Worm (Caenorhabditis elegans): ENCODE data around the gene swp-1.
A peak's percentile ranks its signal among the peaks of the same experiment; 100 is the strongest.

The swp-1 gene

ce11 chrIII:5683998-5684397 is 21.3 kb downstream of the swp-1 start, which contains the start of gene rcan-1:
TSS of gene rcan-1 (minus strand) at chrIII:5684098.
- TF ChIP-seq dao-5 (tag; optimal IDR thresholded peaks at IDR 0.05) (no peak), W03F9.2 (tag; optimal IDR thresholded peaks at IDR 0.05) (no peak), him-1 (tag; optimal IDR thresholded peaks at IDR 0.05) (no peak)

DNA sequence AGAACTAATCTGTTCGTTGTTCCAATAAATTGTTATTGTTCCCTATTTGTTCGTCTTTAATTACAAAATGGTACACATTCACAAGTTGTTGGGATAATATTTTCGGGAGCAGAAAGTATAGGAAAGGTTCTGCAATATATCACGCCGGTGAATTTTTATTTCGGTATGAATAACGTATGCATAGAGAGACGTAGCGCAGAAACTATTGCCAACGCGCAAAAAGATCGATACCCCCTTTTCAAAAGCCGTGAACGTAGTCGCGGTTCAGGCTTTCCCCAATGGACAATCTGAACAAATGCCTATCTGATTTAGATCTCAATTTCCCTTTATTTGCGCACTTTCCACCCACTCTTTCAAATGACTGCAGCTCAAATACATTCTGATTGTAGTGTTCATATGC is 25.2 kb downstream of the swp-1 start, which contains the start of gene pst-2:
Gene pst-2, plus strand, starts transcription at position 293 of the 400 bp plus-strand sequence.
- TF ChIP-seq him-1 (tag; optimal IDR thresholded peaks at IDR 0.05) (no peak), dao-5 (tag; optimal IDR thresholded peaks at IDR 0.05) (no peak), W03F9.2 (tag; optimal IDR thresholded peaks at IDR 0.05) (no peak)

DNA sequence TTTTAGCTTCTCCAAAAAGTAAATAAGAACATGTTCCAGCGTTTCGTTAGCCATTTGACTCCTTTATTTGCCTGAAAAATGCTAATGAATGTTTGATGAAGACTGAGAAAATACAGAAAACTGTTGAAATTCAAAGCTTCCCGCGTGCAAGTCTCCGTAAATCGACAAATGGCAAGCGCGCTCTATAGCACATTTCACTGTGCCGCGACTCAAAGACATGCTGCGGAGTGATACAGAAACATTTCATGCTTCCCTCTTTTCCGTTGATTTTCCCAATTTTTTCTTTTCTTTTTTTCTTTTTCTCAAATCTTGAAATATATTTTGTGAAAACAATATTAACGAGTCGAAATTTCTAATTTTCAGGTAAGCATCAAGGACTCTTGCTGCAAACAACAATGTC is 26.4 kb downstream of the swp-1 start, which contains the start of the genes ska-3 and rps-12:
Gene ska-3, minus strand, starts transcription at position 71 of the 400 bp plus-strand sequence.
Gene rps-12, plus strand, starts transcription at position 364 of the 400 bp plus-strand sequence.
- peak; percentile 99 for TF ChIP-seq him-1 (tag; optimal IDR thresholded peaks at IDR 0.05)
- TF ChIP-seq W03F9.2 (tag; optimal IDR thresholded peaks at IDR 0.05) = peak; percentile 98
- no peak for TF ChIP-seq dao-5 (tag; optimal IDR thresholded peaks at IDR 0.05)

- TF ChIP-seq W03F9.2 (tag; optimal IDR thresholded peaks at IDR 0.05) (no peak), dao-5 (tag; optimal IDR thresholded peaks at IDR 0.05) (no peak), him-1 (tag; optimal IDR thresholded peaks at IDR 0.05) (no peak)
Measured at ce11 chrIII:5677790-5678189, 27.5 kb downstream of the swp-1 start, which contains the start of gene F54E7.9. TSS of gene F54E7.9 (minus strand) at chrIII:5677890.

- TF ChIP-seq W03F9.2 (tag; optimal IDR thresholded peaks at IDR 0.05) (no peak), him-1 (tag; optimal IDR thresholded peaks at IDR 0.05) (no peak), dao-5 (tag; optimal IDR thresholded peaks at IDR 0.05) (no peak)
Measured at ce11 chrIII:5675384-5675984, 29.8 kb downstream of the swp-1 start.

ce11 chrIII:5674196-5674595 is 31.1 kb downstream of the swp-1 start:
- TF ChIP-seq W03F9.2 (tag; optimal IDR thresholded peaks at IDR 0.05) (no peak), dao-5 (tag; optimal IDR thresholded peaks at IDR 0.05) (no peak), him-1 (tag; optimal IDR thresholded peaks at IDR 0.05) (no peak)

ce11 chrIII:5667952-5668489 is 37.3 kb downstream of the swp-1 start:
- TF ChIP-seq dao-5 (tag; optimal IDR thresholded peaks at IDR 0.05) = no peak
- TF ChIP-seq him-1 (tag; optimal IDR thresholded peaks at IDR 0.05) = no peak
- no peak for TF ChIP-seq W03F9.2 (tag; optimal IDR thresholded peaks at IDR 0.05)

- TF ChIP-seq him-1 (tag; optimal IDR thresholded peaks at IDR 0.05) (no peak), dao-5 (tag; optimal IDR thresholded peaks at IDR 0.05) (no peak), W03F9.2 (tag; optimal IDR thresholded peaks at IDR 0.05) (no peak)
Measured at ce11 chrIII:5665710-5666109, 39.6 kb downstream of the swp-1 start.

DNA sequence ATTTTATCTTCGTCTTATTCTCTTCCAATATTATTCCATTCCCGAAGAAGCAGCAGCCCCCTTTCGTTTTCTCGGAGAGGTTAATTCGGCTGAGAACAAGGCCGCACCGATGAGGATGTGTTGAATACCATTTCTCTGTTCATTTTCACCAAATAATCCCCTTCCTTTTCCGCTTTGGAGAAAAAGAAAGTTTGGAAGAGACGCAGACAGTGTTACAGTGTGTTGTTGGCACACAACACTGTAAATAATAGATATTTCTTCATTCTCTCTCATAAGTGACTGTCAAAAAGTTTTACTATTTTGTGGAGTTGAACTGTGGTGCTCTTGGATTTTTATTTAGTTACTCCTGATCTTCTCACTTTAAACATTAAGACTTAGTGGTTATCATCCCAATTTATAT is 40.0 kb downstream of the swp-1 start:
- no peak for TF ChIP-seq W03F9.2 (tag; optimal IDR thresholded peaks at IDR 0.05)
- no peak for TF ChIP-seq dao-5 (tag; optimal IDR thresholded peaks at IDR 0.05)
- TF ChIP-seq him-1 (tag; optimal IDR thresholded peaks at IDR 0.05) = no peak

DNA sequence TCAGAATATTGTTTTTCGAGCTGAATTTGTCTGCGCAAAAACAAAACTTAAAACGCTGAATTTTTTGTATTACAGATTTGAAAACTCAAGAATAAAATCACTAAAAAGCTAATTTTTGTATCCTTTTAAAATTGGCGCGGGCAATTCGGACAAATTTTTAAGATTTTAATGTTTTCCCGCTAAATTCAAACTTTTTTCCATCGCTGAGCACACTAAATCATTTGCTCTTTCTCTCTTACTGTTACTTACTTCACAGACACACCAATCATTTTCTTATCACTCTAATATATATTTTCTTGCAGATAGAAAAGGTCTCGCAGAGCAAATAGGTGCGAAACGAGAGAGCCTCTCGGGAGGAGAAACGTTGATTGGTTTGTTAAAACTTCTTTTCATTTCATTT is 41.4 kb downstream of the swp-1 start, which contains the start of gene par-3:
Gene par-3, plus strand, starts transcription at position 301 of the 400 bp plus-strand sequence.
- TF ChIP-seq him-1 (tag; optimal IDR thresholded peaks at IDR 0.05) = no peak
- no peak for TF ChIP-seq dao-5 (tag; optimal IDR thresholded peaks at IDR 0.05)
- no peak for TF ChIP-seq W03F9.2 (tag; optimal IDR thresholded peaks at IDR 0.05)

DNA sequence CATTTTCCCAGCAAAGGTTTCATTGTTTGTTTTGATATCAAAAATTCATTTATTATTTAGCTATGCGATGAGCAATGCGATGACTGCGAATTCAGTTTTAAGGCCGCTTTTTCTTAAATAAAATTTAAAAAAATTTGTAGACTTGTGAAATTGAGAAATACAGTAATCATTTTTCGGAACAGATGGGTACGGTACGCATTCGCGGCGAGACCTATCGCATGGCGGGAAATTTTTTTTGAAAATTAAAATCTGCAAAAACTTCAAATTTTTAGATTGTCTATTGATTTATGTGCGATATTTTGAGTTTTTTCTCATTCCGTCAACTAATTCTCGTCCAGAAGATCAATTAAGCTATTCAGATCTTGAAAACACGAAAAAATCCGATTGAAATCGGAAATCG is 41.8 kb downstream of the swp-1 start:
- TF ChIP-seq dao-5 (tag; optimal IDR thresholded peaks at IDR 0.05) (no peak), W03F9.2 (tag; optimal IDR thresholded peaks at IDR 0.05) (peak; percentile 72), him-1 (tag; optimal IDR thresholded peaks at IDR 0.05) (no peak)

ce11 chrIII:5660976-5661375 is 44.3 kb downstream of the swp-1 start, which contains the start of gene F54E7.6:
TSS of gene F54E7.6 (minus strand) at chrIII:5661085.
- TF ChIP-seq W03F9.2 (tag; optimal IDR thresholded peaks at IDR 0.05) (no peak), him-1 (tag; optimal IDR thresholded peaks at IDR 0.05) (no peak), dao-5 (tag; optimal IDR thresholded peaks at IDR 0.05) (no peak)

ce11 chrIII:5656941-5657340 is 48.4 kb downstream of the swp-1 start, which contains the start of gene sdz-21:
TSS of gene sdz-21 (minus strand) at chrIII:5657041.
- TF ChIP-seq dao-5 (tag; optimal IDR thresholded peaks at IDR 0.05) (no peak), W03F9.2 (tag; optimal IDR thresholded peaks at IDR 0.05) (no peak), him-1 (tag; optimal IDR thresholded peaks at IDR 0.05) (no peak)

DNA sequence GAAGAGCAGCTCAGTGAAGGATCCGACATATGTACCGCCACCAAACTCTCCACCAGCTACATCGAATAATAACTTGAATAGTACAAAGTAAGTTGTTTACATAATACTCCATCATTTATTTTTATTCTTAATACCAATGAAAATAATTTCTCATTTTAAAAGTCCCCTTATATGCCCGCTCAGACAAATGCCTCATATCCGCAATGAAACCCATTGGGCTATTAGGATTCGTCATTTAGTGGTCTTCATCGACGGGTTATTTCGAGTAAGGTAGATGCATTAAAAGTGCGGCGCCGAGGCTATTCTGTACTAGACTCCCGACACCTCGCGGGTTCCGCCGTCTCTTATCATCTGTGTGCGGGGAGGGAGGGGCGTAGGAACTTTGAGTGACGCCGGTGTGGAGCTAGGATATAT is 51.6 kb downstream of the swp-1 start:
- TF ChIP-seq W03F9.2 (tag; optimal IDR thresholded peaks at IDR 0.05) (peak; percentile 20), him-1 (tag; optimal IDR thresholded peaks at IDR 0.05) (no peak)

Measured in whole organism, L4/young adult.